Worm (Caenorhabditis elegans): ENCODE data around the gene dop-3.

dop-3 gene

ce11 chrX:6593178-6593786 lies 23.8 kb upstream of the dop-3 start (continued):
- TF ChIP-seq pha-4 (GFP tag; IDR thresholded peaks at IDR 0.05): peak; percentile 95
- TF ChIP-seq pha-4 (tag; optimal IDR thresholded peaks at IDR 0.05): no peak
- TF ChIP-seq ceh-32 (tag; optimal IDR thresholded peaks at IDR 0.05; ENCODE audit: poor library complexity): no peak
- no peak for TF ChIP-seq aha-1 (tag)
- peak; percentile 72; the same call in 1 of the 2 replicates for TF ChIP-seq D1046.2 (GFP tag; IDR thresholded peaks at IDR 0.05)
- peak; percentile 38 for TF ChIP-seq nhr-77 (tag; optimal IDR thresholded peaks at IDR 0.05)
- TF ChIP-seq ceh-62 (tag; optimal IDR thresholded peaks at IDR 0.05): no peak
- TF ChIP-seq mxl-2 (GFP tag; conservative IDR thresholded peaks at IDR 0.05): peak; percentile 68; the same call in 1 of the 2 replicates
- TF ChIP-seq lin-13 (GFP tag; optimal IDR thresholded peaks at IDR 0.05): peak; percentile 47
- peak; percentile 37 for TF ChIP-seq lir-3 (tag; optimal IDR thresholded peaks at IDR 0.05)
- peak; percentile 67 for TF ChIP-seq spr-3 (GFP tag; optimal IDR thresholded peaks at IDR 0.05)
- no peak for TF ChIP-seq egl-27 (tag; optimal IDR thresholded peaks at IDR 0.05)
- TF ChIP-seq madf-5 (GFP tag; IDR thresholded peaks at IDR 0.05): peak; percentile 63 to 96; a peak in 3 of 4 replicates
- TF ChIP-seq F44E2.7 (GFP tag; IDR thresholded peaks at IDR 0.05): peak; percentile 87; the same call in 1 of the 2 replicates
- no peak for TF ChIP-seq ceh-82 (tag; optimal IDR thresholded peaks at IDR 0.05)
- TF ChIP-seq set-16 (GFP tag; IDR thresholded peaks at IDR 0.05): no peak
- TF ChIP-seq mdt-29 (GFP tag; IDR thresholded peaks at IDR 0.05): no peak
- TF ChIP-seq spr-1 (tag; optimal IDR thresholded peaks at IDR 0.05): peak; percentile 49
- TF ChIP-seq F10B5.3 (tag; optimal IDR thresholded peaks at IDR 0.05): peak; percentile 51
- no peak for TF ChIP-seq tag-97 (GFP tag; IDR thresholded peaks at IDR 0.05)
- TF ChIP-seq lin-1 (GFP tag; IDR thresholded peaks at IDR 0.05): peak; percentile 91
- peak; percentile 82 for TF ChIP-seq dmd-9 (GFP tag; IDR thresholded peaks at IDR 0.05)
- TF ChIP-seq nhr-10 (tag; optimal IDR thresholded peaks at IDR 0.05): no peak
- TF ChIP-seq arid-1 (GFP tag; conservative IDR thresholded peaks at IDR 0.05): peak; percentile 96
- TF ChIP-seq ceh-44 (GFP tag; IDR thresholded peaks at IDR 0.05): 0 out of 2 replicates have a peak, but pooled peaks have one; percentile 55
- no peak; the same call in 1 of the 2 replicates for TF ChIP-seq egl-43 (GFP tag; IDR thresholded peaks at IDR 0.05)
- TF ChIP-seq zip-2 (tag; optimal IDR thresholded peaks at IDR 0.05): no peak
- no peak for TF ChIP-seq daf-8 (GFP tag; IDR thresholded peaks at IDR 0.05)
- TF ChIP-seq zip-11 (GFP tag; IDR thresholded peaks at IDR 0.05): 0 out of 2 replicates have a peak, but pooled peaks have one; percentile 52
- TF ChIP-seq T20F7.1 (GFP tag; optimal IDR thresholded peaks at IDR 0.05): peak; percentile 57
- TF ChIP-seq nhr-48 (tag; optimal IDR thresholded peaks at IDR 0.05): peak; percentile 68
- TF ChIP-seq snpc-4 (tag; optimal IDR thresholded peaks at IDR 0.05): no peak
- TF ChIP-seq ZK546.5 (tag; optimal IDR thresholded peaks at IDR 0.05): no peak
- peak; percentile 58 for TF ChIP-seq F49E8.2 (tag; optimal IDR thresholded peaks at IDR 0.05; ENCODE audit: borderline replicate concordance)
- no peak for TF ChIP-seq ama-1 (optimal IDR thresholded peaks at IDR 0.05)
- TF ChIP-seq R02D3.7 (tag; optimal IDR thresholded peaks at IDR 0.05): peak; percentile 21
- peak; percentile 76; the same call in 1 of the 2 replicates for TF ChIP-seq dmd-6 (GFP tag; IDR thresholded peaks at IDR 0.05)
- no peak for TF ChIP-seq daf-12 (tag; optimal IDR thresholded peaks at IDR 0.05)
- TF ChIP-seq ceh-20 (GFP tag; IDR thresholded peaks at IDR 0.05): peak; percentile 79
- peak; percentile 91 for TF ChIP-seq hmg-1.1 (GFP tag; IDR thresholded peaks at IDR 0.05)
- no peak for TF ChIP-seq cey-2 (tag; optimal IDR thresholded peaks at IDR 0.05; ENCODE audit: borderline replicate concordance, insufficient read depth)
- TF ChIP-seq duxl-1 (tag; optimal IDR thresholded peaks at IDR 0.05; ENCODE audit: poor library complexity): no peak
- TF ChIP-seq nhr-42 (GFP tag; IDR thresholded peaks at IDR 0.05): no peak; the same call in 1 of the 2 replicates
- TF ChIP-seq T26A8.4 (GFP tag; IDR thresholded peaks at IDR 0.05): no peak
- peak; percentile 57 for TF ChIP-seq nhr-11 (tag; optimal IDR thresholded peaks at IDR 0.05)
- TF ChIP-seq nhr-6 (tag; optimal IDR thresholded peaks at IDR 0.05): peak; percentile 44
- TF ChIP-seq mdl-1 (tag; optimal IDR thresholded peaks at IDR 0.05): peak in 1 of 2 experiments; percentile 48
- TF ChIP-seq ctbp-1 (GFP tag; IDR thresholded peaks at IDR 0.05): peak; percentile 91
- peak; percentile 89; the same call in 1 of the 2 replicates for TF ChIP-seq Y105C5A.15 (GFP tag; IDR thresholded peaks at IDR 0.05)
- TF ChIP-seq zfp-2 (tag; optimal IDR thresholded peaks at IDR 0.05): no peak
- TF ChIP-seq mes-2 (tag; optimal IDR thresholded peaks at IDR 0.05; ENCODE audit: poor library complexity, severe bottlenecking): peak; percentile 87

Measured in whole organism, L4 larva.